Worm (Caenorhabditis elegans): ENCODE measurements around the gene iff-1.

- TF ChIP-seq egl-27 (tag; optimal IDR thresholded peaks at IDR 0.05) (no peak), zag-1 (tag; optimal IDR thresholded peaks at IDR 0.05) (no peak), sptf-1 (tag; optimal IDR thresholded peaks at IDR 0.05) (no peak), tbx-2 (tag; optimal IDR thresholded peaks at IDR 0.05) (no peak)
These were observed 32.1 kb upstream of the iff-1 start for ce11 chrIII:9779080-9779479.

All from whole organism, L1 larva.